Worm (Caenorhabditis elegans) whole organism, L4 larva: ENCODE measurements around the gene F46B6.9.

Experiments used
- D1046.2 ChIP-seq: fragments of 200-800 bp; sonication (Bioruptor generic); IDR thresholded peaks from 2 replicates; pipeline ENCODE4 v1.3.6; 2022; ENCODE audit warnings: missing genetic modification characterization, missing compliant biosample characterization
- F10B5.3 ChIP-seq: sonication (generic microtip); optimal IDR thresholded peaks from 2 replicates; lab custom pipeline; 2016; ENCODE audit warnings: mild to moderate bottlenecking, missing genetic modification characterization, missing compliant biosample characterization
- T20F7.1 ChIP-seq: fragments of 200-800 bp; sonication (Bioruptor generic); optimal IDR thresholded peaks from 2 replicates; lab custom pipeline; 2018; ENCODE audit warnings: mild to moderate bottlenecking, missing genetic modification characterization, missing compliant biosample characterization
- T26A8.4 ChIP-seq: fragments of 200-800 bp; sonication (Bioruptor generic); IDR thresholded peaks from 2 replicates; pipeline ENCODE4 v1.3.6; 2022; ENCODE audit warnings: missing genetic modification characterization, missing compliant biosample characterization
- Y5F2A.4 ChIP-seq: fragments of 200-800 bp; sonication (Bioruptor generic); optimal IDR thresholded peaks from 2 replicates; lab custom pipeline; 2018; ENCODE audit warnings: mild to moderate bottlenecking, missing genetic modification characterization, missing compliant biosample characterization
- Y75B8A.6 ChIP-seq: fragments of 200-800 bp; sonication (Bioruptor generic); IDR thresholded peaks from 2 replicates; pipeline ENCODE4 v1.3.6; 2022; ENCODE audit warnings: missing genetic modification reagents, missing genetic modification characterization, missing compliant biosample characterization
- aha-1 ChIP-seq: fragments of 150-350 bp; peaks from one replicate; lab custom pipeline; 2014; ENCODE audit warnings: missing biosample characterization, missing genetic modification characterization
- arid-1 ChIP-seq: fragments of 200-800 bp; sonication (Bioruptor generic); conservative IDR thresholded peaks from 2 replicates; pipeline ENCODE4 v1.3.6; 2022; ENCODE audit warnings: missing genetic modification reagents, missing genetic modification characterization, missing compliant biosample characterization
- attf-4 ChIP-seq: sonication (generic microtip); optimal IDR thresholded peaks from 3 replicates; lab custom pipeline; 2017; ENCODE audit warnings: missing biosample characterization, missing genetic modification characterization
- ceh-20 ChIP-seq: fragments of 200-800 bp; sonication (Bioruptor generic); IDR thresholded peaks from 2 replicates; pipeline ENCODE4 v1.3.6; 2022; ENCODE audit warnings: missing genetic modification reagents, missing genetic modification characterization, missing compliant biosample characterization
- dmd-6 ChIP-seq: fragments of 200-800 bp; sonication (Bioruptor generic); IDR thresholded peaks from 2 replicates; pipeline ENCODE4 v1.3.6; 2022; ENCODE audit warnings: missing genetic modification reagents, missing genetic modification characterization, missing compliant biosample characterization
- dmd-9 ChIP-seq: fragments of 200-800 bp; sonication (Bioruptor generic); IDR thresholded peaks from 2 replicates; pipeline ENCODE4 v1.3.6; 2022; ENCODE audit warnings: missing genetic modification reagents, missing genetic modification characterization, missing compliant biosample characterization
- hif-1 ChIP-seq, 2 experiments: sonication (generic microtip); optimal IDR thresholded peaks; 2 replicates each; lab custom pipeline; 2016 to 2017; ENCODE audit warnings: missing compliant biosample characterization in 2 of 2, missing genetic modification characterization in 2 of 2, missing genetic modification reagents in 2 of 2, missing genotype in 2 of 2, mild to moderate bottlenecking in 1 of 2
- hlh-11 ChIP-seq: fragments of 200-800 bp; sonication (Bioruptor generic); optimal IDR thresholded peaks from 2 replicates; lab custom pipeline; 2018; ENCODE audit warnings: mild to moderate bottlenecking, missing genetic modification characterization, missing compliant biosample characterization
- hlh-30 ChIP-seq: sonication (generic microtip); optimal IDR thresholded peaks from 2 replicates; lab custom pipeline; 2017; ENCODE audit warnings: antibody characterized with exemption, mild to moderate bottlenecking, missing genetic modification characterization, missing compliant biosample characterization; ENCODE audit not compliant: insufficient read depth
- hmg-1.1 ChIP-seq: fragments of 200-800 bp; sonication (Bioruptor generic); IDR thresholded peaks from 2 replicates; pipeline ENCODE4 v1.3.6; 2022; ENCODE audit warnings: missing genetic modification reagents, missing genetic modification characterization, missing compliant biosample characterization
- jun-1 ChIP-seq: fragments of 150-350 bp; optimal IDR thresholded peaks from 2 replicates; lab custom pipeline; 2014; ENCODE audit warnings: missing biosample characterization, missing genetic modification reagents, missing genetic modification characterization
- lim-7 ChIP-seq: fragments of 200-800 bp; sonication (Bioruptor generic); IDR thresholded peaks from 2 replicates; pipeline ENCODE4 v1.3.6; 2022; ENCODE audit warnings: missing genetic modification characterization, missing compliant biosample characterization
- lin-13 ChIP-seq: fragments of 150-350 bp; optimal IDR thresholded peaks from 2 replicates; lab custom pipeline; 2014; ENCODE audit warnings: missing biosample characterization, missing genetic modification reagents, missing genetic modification characterization
- lin-15B ChIP-seq: fragments of 150-350 bp; sonication (generic microtip); optimal IDR thresholded peaks from 3 replicates; lab custom pipeline; 2014; ENCODE audit warnings: missing biosample characterization, missing genetic modification characterization
- lin-29 ChIP-seq: fragments of 200-800 bp; sonication (Bioruptor generic); IDR thresholded peaks from 2 replicates; pipeline ENCODE4 v1.3.6; 2022; ENCODE audit warnings: missing genetic modification reagents, missing genetic modification characterization, missing compliant biosample characterization
- lin-38 ChIP-seq: fragments of 200-800 bp; sonication (Bioruptor generic); IDR thresholded peaks from 2 replicates; pipeline ENCODE4 v1.3.6; 2022; ENCODE audit warnings: missing genetic modification reagents, missing genetic modification characterization, missing compliant biosample characterization
- lsy-2 ChIP-seq, 2 experiments: fragments of 150-350 bp in 1 of 2; sonication (generic microtip) in 1 of 2; optimal IDR thresholded peaks; 2 replicates each; lab custom pipeline; 2014 to 2017; ENCODE audit warnings: missing biosample characterization in 2 of 2, missing genetic modification characterization in 2 of 2
- mep-1 ChIP-seq: fragments of 150-350 bp; sonication (generic microtip); optimal IDR thresholded peaks from 3 replicates; lab custom pipeline; 2014; ENCODE audit warnings: missing biosample characterization, missing genetic modification characterization
- mes-2 ChIP-seq: sonication (generic microtip); optimal IDR thresholded peaks from 2 replicates; lab custom pipeline; 2016; ENCODE audit warnings: missing genotype, mild to moderate bottlenecking, missing genetic modification characterization, missing compliant biosample characterization; ENCODE audit not compliant: poor library complexity, severe bottlenecking
- mxl-3 ChIP-seq: fragments of 200-800 bp; sonication (Bioruptor generic); optimal IDR thresholded peaks from 2 replicates; lab custom pipeline; 2018; ENCODE audit warnings: mild to moderate bottlenecking, missing genetic modification characterization, missing compliant biosample characterization
- nhr-102 ChIP-seq: sonication (generic microtip); optimal IDR thresholded peaks from 2 replicates; lab custom pipeline; 2016; ENCODE audit warnings: mild to moderate bottlenecking, missing genetic modification characterization, moderate library complexity, missing compliant biosample characterization
- nhr-28 ChIP-seq: fragments of 150-350 bp; optimal IDR thresholded peaks from 2 replicates; lab custom pipeline; 2014; ENCODE audit warnings: missing biosample characterization, missing genetic modification characterization
- nhr-48 ChIP-seq: sonication (generic microtip); optimal IDR thresholded peaks from 2 replicates; lab custom pipeline; 2016; ENCODE audit warnings: mild to moderate bottlenecking, missing genetic modification characterization, missing compliant biosample characterization
- nhr-6 ChIP-seq: fragments of 150-350 bp; optimal IDR thresholded peaks from 2 replicates; lab custom pipeline; 2014; ENCODE audit warnings: missing biosample characterization, missing genetic modification characterization
- php-3 ChIP-seq: fragments of 200-800 bp; sonication (Bioruptor generic); IDR thresholded peaks from 2 replicates; pipeline ENCODE4 v1.3.6; 2022; ENCODE audit warnings: missing genetic modification reagents, missing genetic modification characterization, missing compliant biosample characterization
- pqm-1 ChIP-seq: sonication (generic microtip); optimal IDR thresholded peaks from 2 replicates; lab custom pipeline; 2017; ENCODE audit warnings: missing biosample characterization, missing genetic modification characterization
- set-16 ChIP-seq: fragments of 200-800 bp; sonication (Bioruptor generic); IDR thresholded peaks from 2 replicates; pipeline ENCODE4 v1.3.6; 2022; ENCODE audit warnings: missing genetic modification reagents, missing genetic modification characterization, missing compliant biosample characterization
- snpc-1.2 ChIP-seq: fragments of 200-800 bp; sonication (Bioruptor generic); IDR thresholded peaks from 2 replicates; pipeline ENCODE4 v1.3.6; 2022; ENCODE audit warnings: missing genetic modification reagents, missing genetic modification characterization, missing compliant biosample characterization
- snpc-4 ChIP-seq: fragments of 150-350 bp; optimal IDR thresholded peaks from 2 replicates; lab custom pipeline; 2014; ENCODE audit warnings: missing biosample characterization, missing genetic modification characterization
- tra-1 ChIP-seq: fragments of 200-800 bp; sonication (Bioruptor generic); IDR thresholded peaks from 2 replicates; pipeline ENCODE4 v1.3.6; 2022; ENCODE audit warnings: missing genetic modification reagents, missing genetic modification characterization, missing compliant biosample characterization
- unc-62 ChIP-seq, 3 experiments: fragments of 150-350 bp in 1 of 3; sonication (generic microtip); optimal IDR thresholded peaks in 2 of 3; peaks in 1 of 3; 1 replicate in 1 of 3; 2 replicates in 2 of 3; lab custom pipeline; 2014 to 2017; ENCODE audit warnings: missing biosample characterization in 3 of 3, missing genetic modification characterization in 3 of 3, missing genetic modification reagents in 3 of 3, missing genotype in 1 of 3
- zfp-2 ChIP-seq: sonication (generic microtip); optimal IDR thresholded peaks from 2 replicates; lab custom pipeline; 2016; ENCODE audit warnings: mild to moderate bottlenecking, missing genetic modification characterization, missing compliant biosample characterization
- zfp-3 ChIP-seq: fragments of 200-800 bp; sonication (Bioruptor generic); conservative IDR thresholded peaks from 2 replicates; pipeline ENCODE4 v1.3.6; 2022; ENCODE audit warnings: missing genetic modification reagents, missing genetic modification characterization, missing compliant biosample characterization
- zip-2 ChIP-seq: fragments of 150-350 bp; optimal IDR thresholded peaks from 2 replicates; lab custom pipeline; 2014; ENCODE audit warnings: missing biosample characterization, missing genetic modification characterization
- ztf-7 ChIP-seq: fragments of 150-350 bp; optimal IDR thresholded peaks from 2 replicates; lab custom pipeline; 2014; ENCODE audit warnings: missing biosample characterization, missing genetic modification characterization

F46B6.9 gene

ce11 chrV:9805161-9805560 is 8.5 kb downstream of the F46B6.9 start, which contains the start of gene sru-37:
TSS of gene sru-37 (plus strand) at chrV:9805461.
- TF ChIP-seq tra-1: no peak
- no peak for TF ChIP-seq nhr-28 (tag; lab: Kevin White, UChicago)
- no peak for TF ChIP-seq Y75B8A.6 (GFP tag; lab: Robert Waterston, UW)
- TF ChIP-seq lsy-2 (tag; optimal IDR thresholded peaks at IDR 0.05; lab: Kevin White, UChicago): no peak
- TF ChIP-seq snpc-1.2 (GFP tag; lab: Robert Waterston, UW): no peak
- TF ChIP-seq aha-1: no peak
- TF ChIP-seq unc-62 (GFP tag; optimal IDR thresholded peaks at IDR 0.05 in 1 of 2; lab: Kevin White, UChicago): no peak
- TF ChIP-seq unc-62 (tag; optimal IDR thresholded peaks at IDR 0.05; lab: Kevin White, UChicago): no peak
- no peak for TF ChIP-seq lin-15B (tag; lab: Kevin White, UChicago)
- TF ChIP-seq nhr-48 (tag; lab: Kevin White, UChicago): no peak
- TF ChIP-seq, all 104 proteins: peak for 0

ce11 chrV:9811154-9811553 is 14.5 kb downstream of the F46B6.9 start, which contains the start of gene sru-29:
TSS of gene sru-29 (plus strand) at chrV:9811454.
- TF ChIP-seq arid-1 (GFP tag; lab: Robert Waterston, UW) (no peak), attf-4 (tag; lab: Kevin White, UChicago) (no peak), ztf-7 (tag; lab: Kevin White, UChicago) (no peak), dmd-9 (GFP tag; lab: Robert Waterston, UW) (no peak), zfp-3 (no peak), D1046.2 (GFP tag; lab: Robert Waterston, UW) (no peak), unc-62 (GFP tag; optimal IDR thresholded peaks at IDR 0.05 in 1 of 2; lab: Kevin White, UChicago) (no peak), unc-62 (tag; optimal IDR thresholded peaks at IDR 0.05; lab: Kevin White, UChicago) (no peak), T26A8.4 (GFP tag; lab: Robert Waterston, UW) (no peak), lin-38 (GFP tag; lab: Robert Waterston, UW) (no peak), set-16 (no peak), lin-29 (no peak), php-3 (GFP tag; lab: Robert Waterston, UW) (no peak), hmg-1.1 (no peak), mep-1 (tag; lab: Kevin White, UChicago) (no peak), zfp-2 (tag; lab: Kevin White, UChicago) (no peak)

DNA sequence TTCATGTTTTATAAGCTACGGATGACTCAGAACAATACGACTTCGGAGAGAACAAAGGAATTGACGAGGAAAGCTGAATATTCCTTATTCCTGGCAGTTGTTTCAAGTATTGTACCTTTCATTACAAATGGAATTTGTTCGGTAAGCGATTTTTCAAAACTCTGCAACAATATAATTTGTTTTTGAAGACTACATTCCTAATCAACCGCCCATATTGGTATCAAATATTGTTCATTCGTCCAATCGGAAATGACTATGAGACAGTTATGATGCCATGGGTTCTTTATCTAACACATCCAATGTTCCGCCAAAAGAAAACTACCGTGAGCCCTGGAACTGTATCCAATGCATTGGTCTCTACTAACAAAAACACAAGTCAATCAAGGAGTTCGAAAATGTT is 15.6 kb downstream of the F46B6.9 start:
- TF ChIP-seq ceh-20 (GFP tag; lab: Robert Waterston, UW): no peak
- TF ChIP-seq Y75B8A.6 (GFP tag; lab: Robert Waterston, UW): no peak
- no peak for TF ChIP-seq hlh-30 (tag; lab: Kevin White, UChicago)
- peak; percentile 93 for TF ChIP-seq aha-1
- TF ChIP-seq, all 104 proteins: peak for 1

ce11 chrV:9813527-9813926 is 16.9 kb downstream of the F46B6.9 start, which contains the start of gene sru-30:
TSS of gene sru-30 (plus strand) at chrV:9813827.
- no peak for TF ChIP-seq snpc-1.2 (GFP tag; lab: Robert Waterston, UW)
- no peak for TF ChIP-seq mxl-3 (GFP tag; lab: Kevin White, UChicago)
- TF ChIP-seq T20F7.1 (GFP tag; lab: Kevin White, UChicago): no peak
- no peak for TF ChIP-seq attf-4 (tag; lab: Kevin White, UChicago)
- no peak for TF ChIP-seq F10B5.3 (tag; lab: Kevin White, UChicago)
- no peak for TF ChIP-seq Y5F2A.4 (GFP tag; lab: Kevin White, UChicago)
- TF ChIP-seq unc-62 (GFP tag; optimal IDR thresholded peaks at IDR 0.05 in 1 of 2; lab: Kevin White, UChicago): no peak
- no peak for TF ChIP-seq unc-62 (tag; optimal IDR thresholded peaks at IDR 0.05; lab: Kevin White, UChicago)
- TF ChIP-seq lim-7 (GFP tag; lab: Robert Waterston, UW): no peak
- no peak for TF ChIP-seq lsy-2 (tag; optimal IDR thresholded peaks at IDR 0.05; lab: Kevin White, UChicago)
- TF ChIP-seq nhr-102 (tag; lab: Kevin White, UChicago): no peak
- TF ChIP-seq snpc-4: no peak
- TF ChIP-seq lin-13 (GFP tag; lab: Kevin White, UChicago): no peak
- no peak for TF ChIP-seq dmd-6 (GFP tag; lab: Robert Waterston, UW)
- TF ChIP-seq pqm-1: no peak
- TF ChIP-seq zip-2 (tag; lab: Kevin White, UChicago): no peak
- no peak for TF ChIP-seq hlh-11 (tag; lab: Kevin White, UChicago)
- no peak for TF ChIP-seq nhr-6 (tag; lab: Kevin White, UChicago)
- TF ChIP-seq hif-1 (tag; optimal IDR thresholded peaks at IDR 0.05; lab: Kevin White, UChicago): no peak
- TF ChIP-seq mes-2 (tag; lab: Kevin White, UChicago): no peak
- TF ChIP-seq jun-1 (tag; lab: Kevin White, UChicago): no peak
